Fruit fly (Drosophila melanogaster): ENCODE data around the gene Elp4.

dm6 chr2L:5478273-5478672 is 45.7 kb upstream of the Elp4 start:
- TF ChIP-seq fd59A (GFP tag; optimal IDR thresholded peaks at IDR 0.05) (peak; percentile 5), CG16779 (tag; optimal IDR thresholded peaks at IDR 0.05) (no peak), ss (GFP tag; optimal IDR thresholded peaks at IDR 0.05) (peak in 1 of 2 experiments; percentile 41), CG15336 (GFP tag; IDR thresholded peaks at IDR 0.05) (no peak), CG11762 (GFP tag; optimal IDR thresholded peaks at IDR 0.05; ENCODE audit: insufficient read depth) (no peak), CG8319 (GFP tag; optimal IDR thresholded peaks at IDR 0.05) (no peak), Lpt (GFP tag; optimal IDR thresholded peaks at IDR 0.05) (no peak), Sox102F (GFP tag; optimal IDR thresholded peaks at IDR 0.05) (no peak), Hr4 (GFP tag; optimal IDR thresholded peaks at IDR 0.05) (no peak), pdm3 (GFP tag; optimal IDR thresholded peaks at IDR 0.05) (no peak)
